Worm (Caenorhabditis elegans): ENCODE measurements around the gene pgp-4.

- TF ChIP-seq blmp-1 (tag; optimal IDR thresholded peaks at IDR 0.05) (no peak), nhr-28 (tag; optimal IDR thresholded peaks at IDR 0.05) (no peak), ztf-11 (tag; optimal IDR thresholded peaks at IDR 0.05) (no peak)
These were observed 40.9 kb upstream of the pgp-4 start, which contains the start of gene nlp-57 for ce11 chrX:11316750-11317149.

Measured in whole organism, mixed stage, embryonic.